Fruit fly (Drosophila melanogaster) whole organism, prepupa: ENCODE measurements around the gene ninaB.

Experiments used
- CG10631 ChIP-seq: fragments of 200-800 bp; sonication (Bioruptor generic); optimal IDR thresholded peaks from 2 replicates; lab custom pipeline; 2016; ENCODE audit warnings: missing biosample characterization, missing genetic modification characterization
- CG10669 ChIP-seq: fragments of 200-800 bp; sonication (Bioruptor generic); optimal IDR thresholded peaks from 3 replicates; lab custom pipeline; 2018; ENCODE audit warnings: missing biosample characterization, mild to moderate bottlenecking, missing genetic modification characterization, moderate library complexity
- CG11762 ChIP-seq: fragments of 200-800 bp; sonication (Bioruptor generic); optimal IDR thresholded peaks from 3 replicates; lab custom pipeline; 2016; ENCODE audit warnings: missing biosample characterization, missing genetic modification characterization; ENCODE audit not compliant: insufficient read depth
- CG15336 ChIP-seq: fragments of 200-800 bp; sonication (Bioruptor generic); IDR thresholded peaks from 2 replicates; pipeline ENCODE4 v1.3.6; 2022; ENCODE audit warnings: missing biosample characterization, missing genetic modification characterization
- CG3032 ChIP-seq: fragments of 200-800 bp; optimal IDR thresholded peaks from 2 replicates; lab custom pipeline; 2019; ENCODE audit warnings: missing biosample characterization, mild to moderate bottlenecking, missing genetic modification characterization, moderate library complexity
- CG31627 ChIP-seq: fragments of 200-800 bp; sonication (Bioruptor generic); optimal IDR thresholded peaks from 3 replicates; lab custom pipeline; 2016; ENCODE audit warnings: missing biosample characterization, missing genetic modification characterization
- CG32006 ChIP-seq: fragments of 200-800 bp; sonication (Bioruptor generic); optimal IDR thresholded peaks from 3 replicates; lab custom pipeline; 2017; ENCODE audit warnings: missing biosample characterization, mild to moderate bottlenecking, missing genetic modification characterization
- CG34406 ChIP-seq: fragments of 200-800 bp; sonication (Bioruptor generic); optimal IDR thresholded peaks from 3 replicates; lab custom pipeline; 2016; ENCODE audit warnings: missing biosample characterization, missing genetic modification characterization
- CG3919 ChIP-seq: fragments of 200-800 bp; sonication (Bioruptor generic); optimal IDR thresholded peaks from 3 replicates; lab custom pipeline; 2016; ENCODE audit warnings: missing biosample characterization, missing genetic modification characterization
- CG6163 ChIP-seq: fragments of 200-800 bp; sonication (Bioruptor generic); IDR thresholded peaks from 3 replicates; pipeline ENCODE4 v1.3.6; 2022; ENCODE audit warnings: missing biosample characterization, missing genetic modification characterization
- CG6792 ChIP-seq: fragments of 200-800 bp; sonication (Bioruptor generic); optimal IDR thresholded peaks from 3 replicates; lab custom pipeline; 2016; ENCODE audit warnings: missing biosample characterization, missing genetic modification characterization
- CG6808 ChIP-seq: fragments of 200-800 bp; sonication (Bioruptor generic); optimal IDR thresholded peaks from 3 replicates; lab custom pipeline; 2017; ENCODE audit warnings: missing biosample characterization, missing genetic modification characterization, mild to moderate bottlenecking, moderate library complexity, missing genetic modification reagents
- CG6854 ChIP-seq: fragments of 200-800 bp; sonication (Bioruptor generic); optimal IDR thresholded peaks from 2 replicates; lab custom pipeline; 2017; ENCODE audit warnings: missing biosample characterization, mild to moderate bottlenecking, missing genetic modification characterization
- CG7368 ChIP-seq: fragments of 200-800 bp; sonication (Bioruptor generic); optimal IDR thresholded peaks from 3 replicates; lab custom pipeline; 2016; ENCODE audit warnings: missing biosample characterization, missing genetic modification characterization
- CG8119 ChIP-seq: fragments of 200-800 bp; sonication (Bioruptor generic); IDR thresholded peaks from 3 replicates; pipeline ENCODE4 v1.3.6; 2022; ENCODE audit warnings: missing biosample characterization, missing genetic modification characterization
- CG8319 ChIP-seq: fragments of 200-800 bp; sonication (Bioruptor generic); optimal IDR thresholded peaks from 3 replicates; lab custom pipeline; 2016; ENCODE audit warnings: missing biosample characterization, missing genetic modification characterization
- CG9139 ChIP-seq: fragments of 200-800 bp; sonication (Bioruptor generic); optimal IDR thresholded peaks from 3 replicates; lab custom pipeline; 2017; ENCODE audit warnings: missing biosample characterization, mild to moderate bottlenecking, missing genetic modification characterization
- Eip75B ChIP-seq: fragments of 200-800 bp; sonication (Bioruptor generic); optimal IDR thresholded peaks from 3 replicates; lab custom pipeline; 2016; ENCODE audit warnings: missing biosample characterization, missing genetic modification characterization
- Eip78C ChIP-seq: fragments of 200-800 bp; sonication (Bioruptor generic); peaks from one replicate; lab custom pipeline; 2016; ENCODE audit warnings: missing biosample characterization, missing genetic modification characterization
- Eip93F ChIP-seq: fragments of 200-800 bp; sonication (Bioruptor generic); optimal IDR thresholded peaks from 2 replicates; lab custom pipeline; 2016; ENCODE audit warnings: missing biosample characterization, mild to moderate bottlenecking, missing genetic modification characterization
- Ets21C ChIP-seq: fragments of 200-800 bp; sonication (Bioruptor generic); optimal IDR thresholded peaks from 3 replicates; lab custom pipeline; 2016; ENCODE audit warnings: missing biosample characterization, missing genetic modification characterization
- Ets96B ChIP-seq: fragments of 200-800 bp; optimal IDR thresholded peaks from 2 replicates; lab custom pipeline; 2019; ENCODE audit warnings: missing biosample characterization, mild to moderate bottlenecking, missing genetic modification characterization, moderate library complexity
- Hr38 ChIP-seq: sonication (Bioruptor generic); optimal IDR thresholded peaks from 2 replicates; lab custom pipeline; 2016; ENCODE audit warnings: missing biosample characterization, missing genetic modification characterization
- Met ChIP-seq: fragments of 200-800 bp; sonication (Bioruptor generic); optimal IDR thresholded peaks from 3 replicates; lab custom pipeline; 2016; ENCODE audit warnings: missing biosample characterization, missing genetic modification characterization
- OdsH ChIP-seq: fragments of 200-800 bp; sonication (Bioruptor generic); optimal IDR thresholded peaks from 3 replicates; lab custom pipeline; 2016; ENCODE audit warnings: missing biosample characterization, missing genetic modification characterization
- Sox102F ChIP-seq: fragments of 200-800 bp; sonication (Bioruptor generic); optimal IDR thresholded peaks from 2 replicates; lab custom pipeline; 2016; ENCODE audit warnings: missing biosample characterization, mild to moderate bottlenecking, missing genetic modification characterization
- Sox14 ChIP-seq: fragments of 200-800 bp; sonication (Bioruptor generic); optimal IDR thresholded peaks from 3 replicates; lab custom pipeline; 2016; ENCODE audit warnings: missing biosample characterization, missing genetic modification characterization
- Sox15 ChIP-seq: fragments of 200-800 bp; sonication (Bioruptor generic); optimal IDR thresholded peaks from 3 replicates; lab custom pipeline; 2016; ENCODE audit warnings: missing biosample characterization, missing genetic modification characterization
- achi ChIP-seq: fragments of 200-800 bp; sonication (Bioruptor generic); optimal IDR thresholded peaks from 3 replicates; lab custom pipeline; 2016; ENCODE audit warnings: missing biosample characterization, missing genetic modification characterization
- acj6 ChIP-seq: fragments of 200-800 bp; sonication (Bioruptor generic); optimal IDR thresholded peaks from 3 replicates; lab custom pipeline; 2016; ENCODE audit warnings: missing biosample characterization, missing genetic modification characterization
- dac ChIP-seq: fragments of 200-800 bp; sonication (Bioruptor generic); optimal IDR thresholded peaks from 2 replicates; lab custom pipeline; 2017; ENCODE audit warnings: missing biosample characterization, mild to moderate bottlenecking, missing genetic modification characterization
- dsx ChIP-seq: fragments of 200-800 bp; optimal IDR thresholded peaks from 3 replicates; lab custom pipeline; 2019; ENCODE audit warnings: missing biosample characterization, mild to moderate bottlenecking, missing genetic modification characterization, moderate library complexity; ENCODE audit not compliant: poor library complexity, severe bottlenecking
- eg ChIP-seq: fragments of 200-800 bp; sonication (Bioruptor generic); IDR thresholded peaks from 3 replicates; pipeline ENCODE4 v1.3.6; 2022; ENCODE audit warnings: missing biosample characterization, missing genetic modification characterization
- fd85E ChIP-seq: fragments of 200-800 bp; sonication (Bioruptor generic); optimal IDR thresholded peaks from 3 replicates; lab custom pipeline; 2016; ENCODE audit warnings: missing biosample characterization, missing genetic modification characterization
- lz ChIP-seq: fragments of 200-800 bp; sonication (Bioruptor generic); optimal IDR thresholded peaks from 3 replicates; lab custom pipeline; 2016; ENCODE audit warnings: missing biosample characterization, missing genetic modification characterization
- net ChIP-seq: fragments of 200-800 bp; sonication (Bioruptor generic); optimal IDR thresholded peaks from 3 replicates; lab custom pipeline; 2016; ENCODE audit warnings: missing biosample characterization, missing genetic modification characterization
- salr ChIP-seq, 2 experiments: fragments of 200-800 bp; sonication (Bioruptor generic); optimal IDR thresholded peaks; 3 replicates each; lab custom pipeline; 2016 to 2018; ENCODE audit warnings: missing biosample characterization in 2 of 2, missing genetic modification characterization in 2 of 2, mild to moderate bottlenecking in 1 of 2
- ss ChIP-seq, 2 experiments: fragments of 200-800 bp; sonication (Bioruptor generic); optimal IDR thresholded peaks; 2 replicates in 1 of 2; 3 replicates in 1 of 2; lab custom pipeline; 2017 to 2018; ENCODE audit warnings: mild to moderate bottlenecking in 2 of 2, missing biosample characterization in 2 of 2, missing genetic modification characterization in 2 of 2, moderate library complexity in 1 of 2
- svp ChIP-seq: fragments of 200-800 bp; sonication (Bioruptor generic); peaks from one replicate; lab custom pipeline; 2016; ENCODE audit warnings: missing biosample characterization, missing genetic modification characterization
- vri ChIP-seq: fragments of 200-800 bp; sonication (Bioruptor generic); optimal IDR thresholded peaks from 3 replicates; lab custom pipeline; 2016; ENCODE audit warnings: missing biosample characterization, mild to moderate bottlenecking, missing genetic modification characterization

The ninaB gene

dm6 chr3R:13700192-13700591 lies at the start of gene ninaB:
ninaB (plus strand) TSS chr3R:13700565.
- no peak for TF ChIP-seq Sox15 (GFP tag; lab: Kevin White, UChicago)
- no peak for TF ChIP-seq CG6854
- TF ChIP-seq lz (GFP tag; lab: Kevin White, UChicago) = no peak
- no peak for TF ChIP-seq dac (GFP tag; lab: Kevin White, UChicago)
- no peak for TF ChIP-seq fd85E (GFP tag; lab: Kevin White, UChicago)
- TF ChIP-seq CG34406 (GFP tag; lab: Kevin White, UChicago) = no peak
- TF ChIP-seq achi (GFP tag; lab: Kevin White, UChicago) = no peak
- no peak for TF ChIP-seq CG32006 (GFP tag; lab: Kevin White, UChicago)
- no peak for TF ChIP-seq net (GFP tag; lab: Kevin White, UChicago)
- no peak for TF ChIP-seq eg (GFP tag; lab: Robert Waterston, UW)
- no peak for TF ChIP-seq CG10631 (GFP tag; lab: Kevin White, UChicago)
- no peak for TF ChIP-seq CG10669
- no peak for TF ChIP-seq CG3919 (GFP tag; lab: Kevin White, UChicago)
- TF ChIP-seq CG8119 (GFP tag; lab: Robert Waterston, UW) = no peak
- no peak for TF ChIP-seq CG3032 (tag; lab: Kevin White, UChicago)
- TF ChIP-seq Sox14 = no peak
- no peak for TF ChIP-seq svp (GFP tag; lab: Kevin White, UChicago)

- TF ChIP-seq CG32006 (GFP tag; lab: Kevin White, UChicago) = no peak
Measured at dm6 chr3R:13656294-13656693, 44.1 kb upstream of the ninaB start, which contains the start of gene Rbp4. Rbp4 (minus strand) TSS chr3R:13656394.

dm6 chr3R:13659865-13660738 lies 40.3 kb upstream of the ninaB start, which contains the start of gene Hrb87F:
Hrb87F (minus strand) TSS chr3R:13660531.
- peak; percentile 7; the same call in 2 of the 3 replicates for TF ChIP-seq CG6163 (GFP tag; lab: Robert Waterston, UW)
- peak; percentile 79 for TF ChIP-seq CG6854
- no peak for TF ChIP-seq OdsH (GFP tag; lab: Kevin White, UChicago)
- TF ChIP-seq Sox102F (GFP tag; lab: Kevin White, UChicago) = no peak
- TF ChIP-seq CG6808 (GFP tag; lab: Kevin White, UChicago) = peak; percentile 55
- no peak for TF ChIP-seq Hr38 (GFP tag; lab: Kevin White, UChicago)
- no peak for TF ChIP-seq salr (GFP tag; optimal IDR thresholded peaks at IDR 0.05; lab: Kevin White, UChicago)
- TF ChIP-seq CG15336 (GFP tag; lab: Robert Waterston, UW) = no peak
- TF ChIP-seq Ets96B = peak; percentile 1
- no peak for TF ChIP-seq CG6792 (GFP tag; lab: Kevin White, UChicago)
- TF ChIP-seq achi (GFP tag; lab: Kevin White, UChicago) = no peak
- peak; percentile 54 to 56 for TF ChIP-seq ss (GFP tag; optimal IDR thresholded peaks at IDR 0.05; lab: Kevin White, UChicago)
- TF ChIP-seq dsx (GFP tag; lab: Kevin White, UChicago) = peak; percentile 26
- TF ChIP-seq vri (GFP tag; lab: Kevin White, UChicago) = peak; percentile 33
- peak; percentile 52 for TF ChIP-seq CG9139
- peak; percentile 23 for TF ChIP-seq eg (GFP tag; lab: Robert Waterston, UW)
- TF ChIP-seq lz (GFP tag; lab: Kevin White, UChicago) = peak; percentile 10
- TF ChIP-seq, all 60 proteins: peak for 10

- TF ChIP-seq Ets21C (GFP tag; lab: Kevin White, UChicago) (peak; percentile 11), Met (GFP tag; lab: Kevin White, UChicago) (peak; percentile 61), CG8319 (GFP tag; lab: Kevin White, UChicago) (peak; percentile 22), salr (GFP tag; optimal IDR thresholded peaks at IDR 0.05; lab: Kevin White, UChicago) (peak; percentile 30 to 44), CG9139 (peak; percentile 59), Eip93F (GFP tag; lab: Kevin White, UChicago) (no peak), CG31627 (GFP tag; lab: Kevin White, UChicago) (peak; percentile 66), acj6 (peak; percentile 55), CG6808 (GFP tag; lab: Kevin White, UChicago) (peak; percentile 66), Eip78C (GFP tag; lab: Kevin White, UChicago) (peak; percentile 87), CG3032 (tag; lab: Kevin White, UChicago) (peak; percentile 7), CG3919 (GFP tag; lab: Kevin White, UChicago) (peak; percentile 69), achi (GFP tag; lab: Kevin White, UChicago) (peak; percentile 99), ss (GFP tag; optimal IDR thresholded peaks at IDR 0.05; lab: Kevin White, UChicago) (peak; percentile 68 to 84), Ets96B (peak; percentile 3), dac (GFP tag; lab: Kevin White, UChicago) (no peak), Eip75B (peak; percentile 55), CG7368 (GFP tag; lab: Kevin White, UChicago) (peak; percentile 52), net (GFP tag; lab: Kevin White, UChicago) (peak; percentile 68), fd85E (GFP tag; lab: Kevin White, UChicago) (peak; percentile 64), lz (GFP tag; lab: Kevin White, UChicago) (peak; percentile 68), CG11762 (GFP tag; lab: Kevin White, UChicago) (no peak)
Measured at dm6 chr3R:13660924-13661659, 39.3 kb upstream of the ninaB start, which contains the start of gene B52. B52 (plus strand) TSS chr3R:13661311.
